Fruit fly (Drosophila melanogaster) whole organism, embryonic: ENCODE results near the gene CG15333.

ENCODE experiments used
- Atf6 ChIP-seq: fragments of 200-800 bp; sonication (Bioruptor generic); IDR thresholded peaks from 2 replicates; pipeline ENCODE4 v1.3.6; 2022; ENCODE audit warnings: missing biosample characterization, missing genetic modification characterization
- CG10267 ChIP-seq: fragments of 200-800 bp; sonication (Bioruptor generic); optimal IDR thresholded peaks from 2 replicates; lab custom pipeline; 2018; ENCODE audit warnings: missing biosample characterization, mild to moderate bottlenecking, missing genetic modification characterization, moderate library complexity
- CG10274 ChIP-seq: fragments of 200-800 bp; sonication (Bioruptor generic); optimal IDR thresholded peaks from 3 replicates; lab custom pipeline; 2017; ENCODE audit warnings: missing biosample characterization, mild to moderate bottlenecking, missing genetic modification characterization
- CG11723 ChIP-seq: fragments of 200-800 bp; sonication (Bioruptor generic); optimal IDR thresholded peaks from 2 replicates; lab custom pipeline; 2017; ENCODE audit warnings: missing biosample characterization, mild to moderate bottlenecking, missing genetic modification characterization
- CG12219 ChIP-seq: fragments of 200-800 bp; sonication (Bioruptor generic); optimal IDR thresholded peaks from 3 replicates; lab custom pipeline; 2018; ENCODE audit warnings: missing biosample characterization, mild to moderate bottlenecking, missing genetic modification characterization
- CG1233 ChIP-seq: fragments of 200-800 bp; sonication (Bioruptor generic); optimal IDR thresholded peaks from 4 replicates; lab custom pipeline; 2018; ENCODE audit warnings: missing biosample characterization, mild to moderate bottlenecking, missing genetic modification characterization
- CG12744 ChIP-seq: fragments of 200-800 bp; sonication (Bioruptor generic); optimal IDR thresholded peaks from 2 replicates; lab custom pipeline; 2016; ENCODE audit warnings: missing biosample characterization, missing genetic modification characterization
- CG12769 ChIP-seq: fragments of 200-800 bp; sonication (Bioruptor generic); optimal IDR thresholded peaks from 2 replicates; lab custom pipeline; 2019; ENCODE audit warnings: missing biosample characterization, mild to moderate bottlenecking, missing genetic modification characterization, moderate library complexity
- CG15601 ChIP-seq: fragments of 200-800 bp; sonication (Bioruptor generic); optimal IDR thresholded peaks from 3 replicates; lab custom pipeline; 2019; ENCODE audit warnings: missing biosample characterization, mild to moderate bottlenecking, missing genetic modification characterization, moderate library complexity
- CG17361 ChIP-seq: fragments of 200-800 bp; sonication (Bioruptor generic); IDR thresholded peaks from 3 replicates; pipeline ENCODE4 v1.3.6; 2022; ENCODE audit warnings: missing biosample characterization, missing genetic modification characterization
- CG32767 ChIP-seq: fragments of 200-800 bp; sonication (Bioruptor generic); IDR thresholded peaks from 2 replicates; pipeline ENCODE4 v1.3.6; 2022; ENCODE audit warnings: missing biosample characterization, missing genetic modification characterization
- CG32772 ChIP-seq: fragments of 200-800 bp; sonication (Bioruptor generic); IDR thresholded peaks from 2 replicates; pipeline ENCODE4 v1.3.6; 2022; ENCODE audit warnings: missing biosample characterization, missing genetic modification characterization
- CG3281 ChIP-seq: fragments of 200-800 bp; sonication (Bioruptor generic); optimal IDR thresholded peaks from 3 replicates; lab custom pipeline; 2017; ENCODE audit warnings: missing biosample characterization, mild to moderate bottlenecking, missing genetic modification characterization
- CG33213 ChIP-seq: fragments of 200-800 bp; sonication (Bioruptor generic); optimal IDR thresholded peaks from 3 replicates; lab custom pipeline; 2016; ENCODE audit warnings: missing biosample characterization, missing genetic modification characterization
- CG3995 ChIP-seq: fragments of 200-800 bp; sonication (Bioruptor generic); optimal IDR thresholded peaks from 3 replicates; lab custom pipeline; 2016; ENCODE audit warnings: missing biosample characterization, missing genetic modification characterization
- CG4854 ChIP-seq: fragments of 200-800 bp; sonication (Bioruptor generic); optimal IDR thresholded peaks from 2 replicates; lab custom pipeline; 2016; ENCODE audit warnings: missing biosample characterization, missing genetic modification characterization, inconsistent platforms
- CG6175 ChIP-seq: fragments of 200-800 bp; sonication (Bioruptor generic); IDR thresholded peaks from 3 replicates; pipeline ENCODE4 v1.3.6; 2022; ENCODE audit warnings: missing biosample characterization, missing genetic modification characterization
- CG6272 ChIP-seq: fragments of 200-800 bp; sonication (Bioruptor generic); IDR thresholded peaks from 2 replicates; pipeline ENCODE4 v1.3.6; 2022; ENCODE audit warnings: missing biosample characterization, missing genetic modification characterization
- CG7839 ChIP-seq: fragments of 200-800 bp; sonication (Bioruptor generic); optimal IDR thresholded peaks from 3 replicates; lab custom pipeline; 2018; ENCODE audit warnings: missing biosample characterization, mild to moderate bottlenecking, missing genetic modification characterization, moderate library complexity
- CG7928 ChIP-seq: fragments of 200-800 bp; sonication (Bioruptor generic); optimal IDR thresholded peaks from 2 replicates; lab custom pipeline; 2017; ENCODE audit warnings: missing biosample characterization, mild to moderate bottlenecking, missing genetic modification characterization
- CG8089 ChIP-seq: fragments of 200-800 bp; sonication (Bioruptor generic); optimal IDR thresholded peaks from 3 replicates; lab custom pipeline; 2016; ENCODE audit warnings: missing biosample characterization, missing genetic modification characterization
- Doc3 ChIP-seq: fragments of 200-800 bp; sonication (Bioruptor generic); IDR thresholded peaks from 3 replicates; pipeline ENCODE4 v1.3.6; 2022; ENCODE audit warnings: missing biosample characterization, missing genetic modification characterization; ENCODE audit not compliant: partially characterized antibody
- Hsf ChIP-seq: fragments of 200-800 bp; sonication (Bioruptor generic); optimal IDR thresholded peaks from 3 replicates; lab custom pipeline; 2016; ENCODE audit warnings: missing biosample characterization, missing genetic modification characterization
- Jarid2 ChIP-seq: fragments of 200-800 bp; sonication (Bioruptor generic); optimal IDR thresholded peaks from 3 replicates; lab custom pipeline; 2017; ENCODE audit warnings: mild to moderate bottlenecking, missing biosample characterization, missing genetic modification reagents, missing genetic modification characterization
- MTF-1 ChIP-seq: fragments of 200-800 bp; sonication (Bioruptor generic); optimal IDR thresholded peaks from 2 replicates; lab custom pipeline; 2018; ENCODE audit warnings: missing biosample characterization, mild to moderate bottlenecking, missing genetic modification characterization, borderline replicate concordance
- NC2α ChIP-seq: fragments of 200-800 bp; sonication (Bioruptor generic); optimal IDR thresholded peaks from 2 replicates; lab custom pipeline; 2016; ENCODE audit warnings: missing biosample characterization, missing genetic modification characterization
- Neu2 ChIP-seq: fragments of 200-800 bp; sonication (Bioruptor generic); optimal IDR thresholded peaks from 3 replicates; lab custom pipeline; 2016; ENCODE audit warnings: missing biosample characterization, missing genetic modification characterization, borderline replicate concordance
- Oaz ChIP-seq: fragments of 200-800 bp; sonication (Bioruptor generic); IDR thresholded peaks from 2 replicates; pipeline ENCODE4 v1.3.6; 2022; ENCODE audit warnings: missing biosample characterization, missing genetic modification characterization
- Ravus ChIP-seq: fragments of 200-800 bp; sonication (Bioruptor generic); IDR thresholded peaks from 2 replicates; pipeline ENCODE4 v1.3.6; 2022; ENCODE audit warnings: missing biosample characterization, missing genetic modification characterization
- Usf ChIP-seq: fragments of 200-800 bp; sonication (Bioruptor generic); optimal IDR thresholded peaks from 2 replicates; lab custom pipeline; 2017; ENCODE audit warnings: missing genotype, missing biosample characterization, missing genetic modification characterization
- YL-1 ChIP-seq: fragments of 200-800 bp; sonication (Bioruptor generic); optimal IDR thresholded peaks from 3 replicates; lab custom pipeline; 2017; ENCODE audit warnings: missing biosample characterization, mild to moderate bottlenecking, missing genetic modification characterization
- ac ChIP-seq: fragments of 200-800 bp; sonication (Bioruptor generic); optimal IDR thresholded peaks from 3 replicates; lab custom pipeline; 2017; ENCODE audit warnings: missing biosample characterization, mild to moderate bottlenecking, missing genetic modification characterization
- al ChIP-seq: fragments of 200-800 bp; sonication (Bioruptor generic); IDR thresholded peaks from 2 replicates; pipeline ENCODE4 v1.3.6; 2022; ENCODE audit warnings: missing biosample characterization, missing genetic modification characterization
- ap ChIP-seq: fragments of 200-800 bp; sonication (Bioruptor generic); IDR thresholded peaks from 2 replicates; pipeline ENCODE4 v1.3.6; 2022; ENCODE audit warnings: missing biosample characterization, missing genetic modification characterization
- cg ChIP-seq: fragments of 200-800 bp; sonication (Bioruptor generic); optimal IDR thresholded peaks from 3 replicates; lab custom pipeline; 2019; ENCODE audit warnings: missing biosample characterization, mild to moderate bottlenecking, missing genetic modification characterization, moderate library complexity
- crp ChIP-seq, 2 experiments: fragments of 200-800 bp; sonication (Bioruptor generic); optimal IDR thresholded peaks; 2 replicates in 1 of 2; 3 replicates in 1 of 2; lab custom pipeline; 2017; ENCODE audit warnings: missing biosample characterization in 2 of 2, missing genetic modification characterization in 2 of 2, mild to moderate bottlenecking in 1 of 2, moderate library complexity in 1 of 2
- danr ChIP-seq: fragments of 200-800 bp; sonication (Bioruptor generic); IDR thresholded peaks from 2 replicates; pipeline ENCODE4 v1.3.6; 2022; ENCODE audit warnings: missing biosample characterization, missing genetic modification characterization
- dm ChIP-seq: fragments of 200-800 bp; sonication (Bioruptor generic); optimal IDR thresholded peaks from 3 replicates; lab custom pipeline; 2016; ENCODE audit warnings: missing biosample characterization, missing genetic modification characterization
- fd102C ChIP-seq: fragments of 200-800 bp; sonication (Bioruptor generic); optimal IDR thresholded peaks from 2 replicates; lab custom pipeline; 2018; ENCODE audit warnings: missing biosample characterization, mild to moderate bottlenecking, missing genetic modification characterization, moderate library complexity
- ftz-f1 ChIP-seq: fragments of 200-800 bp; sonication (Bioruptor generic); optimal IDR thresholded peaks from 2 replicates; lab custom pipeline; 2016; ENCODE audit warnings: missing biosample characterization, missing genetic modification characterization
- hbn ChIP-seq: fragments of 200-800 bp; sonication (Bioruptor generic); IDR thresholded peaks from 2 replicates; pipeline ENCODE4 v1.3.6; 2022; ENCODE audit warnings: missing biosample characterization, missing genetic modification characterization; ENCODE audit not compliant: partially characterized antibody
- hth ChIP-seq: fragments of >200 bp; optimal IDR thresholded peaks from 2 replicates; lab custom pipeline; 2017; ENCODE audit warnings: inconsistent platforms
- jigr1 ChIP-seq: fragments of 200-800 bp; sonication (Bioruptor generic); IDR thresholded peaks from 3 replicates; pipeline ENCODE4 v1.3.6; 2022; ENCODE audit warnings: missing biosample characterization, missing genetic modification characterization
- maf-S ChIP-seq: fragments of 200-800 bp; sonication (Bioruptor generic); optimal IDR thresholded peaks from 2 replicates; lab custom pipeline; 2016; ENCODE audit warnings: missing biosample characterization, missing genetic modification characterization
- mam ChIP-seq: fragments of 200-800 bp; sonication (Bioruptor generic); optimal IDR thresholded peaks from 3 replicates; lab custom pipeline; 2016; ENCODE audit warnings: missing biosample characterization, missing genetic modification characterization
- nerfin-1 ChIP-seq: fragments of 200-800 bp; sonication (Bioruptor generic); optimal IDR thresholded peaks from 3 replicates; lab custom pipeline; 2019; ENCODE audit warnings: missing biosample characterization, mild to moderate bottlenecking, missing genetic modification characterization, moderate library complexity
- ro ChIP-seq: fragments of 200-800 bp; sonication (Bioruptor generic); IDR thresholded peaks from 2 replicates; pipeline ENCODE4 v1.3.6; 2022; ENCODE audit warnings: missing biosample characterization, missing genetic modification characterization
- slp2 ChIP-seq: fragments of 200-800 bp; sonication (Bioruptor generic); optimal IDR thresholded peaks from 2 replicates; lab custom pipeline; 2016; ENCODE audit warnings: missing biosample characterization, missing genetic modification characterization
- tap ChIP-seq: fragments of 200-800 bp; optimal IDR thresholded peaks from 3 replicates; lab custom pipeline; 2019; ENCODE audit warnings: missing biosample characterization, mild to moderate bottlenecking, missing genetic modification characterization, moderate library complexity

The CG15333 gene

DNA sequence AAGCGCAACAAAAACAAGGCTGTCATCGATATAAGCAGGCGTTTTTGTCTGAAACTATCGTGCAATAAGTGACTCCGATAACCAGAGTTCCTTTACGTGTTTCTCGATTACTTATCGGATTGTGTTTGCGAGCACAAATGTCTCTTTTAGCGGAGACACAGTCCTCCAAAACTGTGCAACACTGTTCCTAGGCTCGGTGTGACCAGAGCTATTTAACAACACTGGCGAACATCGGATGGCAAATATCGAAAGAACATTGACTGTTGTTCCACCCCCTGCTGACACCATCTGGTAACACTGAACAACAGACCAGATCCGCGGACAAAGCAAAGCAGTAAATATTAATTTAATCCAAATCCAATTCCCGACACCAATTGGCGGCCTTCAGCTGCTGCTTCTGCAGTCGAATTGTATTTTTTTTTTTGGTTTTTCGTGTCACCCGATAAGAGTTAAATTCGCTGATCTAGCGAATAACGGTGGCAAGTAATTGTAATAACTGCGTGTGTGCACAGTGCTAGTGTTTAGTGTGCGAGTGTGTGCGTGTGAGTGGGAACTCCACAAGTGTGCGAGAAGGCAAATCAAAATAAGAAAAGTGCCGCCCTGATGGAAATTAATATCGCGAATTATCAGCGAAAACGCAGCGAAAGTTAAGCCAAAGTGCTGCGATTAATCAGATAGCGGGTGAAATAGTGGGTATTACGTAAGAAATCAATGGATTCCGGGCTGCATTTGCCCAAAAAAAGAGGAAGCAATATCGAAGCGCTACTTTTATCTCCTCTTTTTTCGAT, 40.4 kb upstream of the CG15333 start, which contains the start of gene mys (continued):
- TF ChIP-seq CG32772 (GFP tag; lab: Robert Waterston, UW) (peak; percentile 33; the same call in 1 of the 2 replicates), CG7928 (GFP tag; lab: Kevin White, UChicago) (peak; percentile 34), CG12219 (GFP tag; lab: Kevin White, UChicago) (peak; percentile 34), cg (GFP tag; lab: Kevin White, UChicago) (peak; percentile 81), CG6175 (no peak), NC2α (peak; percentile 26), Hsf (GFP tag; lab: Kevin White, UChicago) (peak; percentile 73), Atf6 (GFP tag; lab: Robert Waterston, UW) (peak; percentile 33; the same call in 1 of the 2 replicates), fd102C (GFP tag; lab: Kevin White, UChicago) (no peak), ac (GFP tag; lab: Kevin White, UChicago) (no peak), CG1233 (GFP tag; lab: Kevin White, UChicago) (peak; percentile 42), CG15601 (tag; lab: Kevin White, UChicago) (peak; percentile 71), CG4854 (peak; percentile 55), al (GFP tag; lab: Robert Waterston, UW) (peak; percentile 57), maf-S (GFP tag; lab: Kevin White, UChicago) (peak; percentile 80), CG3281 (GFP tag; lab: Kevin White, UChicago) (no peak), CG8089 (peak; percentile 48), CG33213 (GFP tag; lab: Kevin White, UChicago) (peak; percentile 92), Ravus (no peak), Neu2 (peak; percentile 98), hbn (GFP tag; lab: Robert Waterston, UW) (peak; percentile 94), mam (peak; percentile 86), crp (GFP tag; optimal IDR thresholded peaks at IDR 0.05; lab: Kevin White, UChicago) (peak in 1 of 2 experiments; percentile 53), CG10267 (tag; lab: Kevin White, UChicago) (peak; percentile 99), ftz-f1 (GFP tag; lab: Kevin White, UChicago) (peak; percentile 65), jigr1 (GFP tag; lab: Robert Waterston, UW) (no peak), Oaz (no peak), MTF-1 (peak; percentile 70), CG11723 (GFP tag; lab: Kevin White, UChicago) (no peak), Doc3 (GFP tag; lab: Robert Waterston, UW) (peak; percentile 89), Usf (no peak), CG10274 (no peak), ap (GFP tag; lab: Robert Waterston, UW) (no peak), dm (GFP tag; lab: Kevin White, UChicago) (peak; percentile 13), CG12744 (GFP tag; lab: Kevin White, UChicago) (peak; percentile 60), CG6272 (GFP tag; lab: Robert Waterston, UW) (0 out of 2 replicates have a peak, but pooled peaks have one; percentile 47), CG17361 (GFP tag; lab: Robert Waterston, UW) (peak; percentile 30; the same call in 1 of the 3 replicates), ro (GFP tag; lab: Robert Waterston, UW) (no peak), nerfin-1 (tag; lab: Kevin White, UChicago) (no peak), YL-1 (GFP tag; lab: Kevin White, UChicago) (peak; percentile 24), tap (tag; lab: Kevin White, UChicago) (no peak), Jarid2 (GFP tag; lab: Kevin White, UChicago) (no peak), CG12769 (tag; lab: Kevin White, UChicago) (peak; percentile 76), danr (GFP tag; lab: Robert Waterston, UW) (no peak), hth (no peak), slp2 (GFP tag; lab: Kevin White, UChicago) (peak; percentile 8), CG7839 (tag; lab: Kevin White, UChicago) (peak; percentile 54), CG32767 (GFP tag; lab: Robert Waterston, UW) (no peak), CG3995 (GFP tag; lab: Kevin White, UChicago) (peak; percentile 97)
